Worm (Caenorhabditis elegans): Measurements from ENCODE around the gene kcc-1.

ce11 chrIV:7237668-7238214, 31.7 kb downstream of the kcc-1 start, which contains the start of gene elo-3:
- no peak for TF ChIP-seq pha-4 (tag; optimal IDR thresholded peaks at IDR 0.05)
- no peak for TF ChIP-seq ama-1 (optimal IDR thresholded peaks at IDR 0.05)
- no peak for TF ChIP-seq ttx-3 (tag; optimal IDR thresholded peaks at IDR 0.05)
- TF ChIP-seq tbx-2 (tag; optimal IDR thresholded peaks at IDR 0.05) = no peak
- no peak for TF ChIP-seq ets-4 (tag; optimal IDR thresholded peaks at IDR 0.05)
- TF ChIP-seq ceh-18 (tag; optimal IDR thresholded peaks at IDR 0.05) = no peak

Measured in whole organism, late embryonic.